Fruit fly (Drosophila melanogaster): ENCODE results near the gene Snx6.
A peak's percentile ranks its signal among the peaks of the same experiment; 100 is the strongest.

Snx6 gene

dm6 chr2L:8215259-8215929 is 5.1 kb downstream of the Snx6 start, which contains the start of gene CG8349:
Gene CG8349 (plus strand): TSS chr2L:8215915.
- no peak for TF ChIP-seq rn (GFP tag; IDR thresholded peaks at IDR 0.05)
- no peak for TF ChIP-seq CG34367 (tag; optimal IDR thresholded peaks at IDR 0.05)
- TF ChIP-seq EcR (GFP tag; optimal IDR thresholded peaks at IDR 0.05) = no peak
- TF ChIP-seq Ets98B (GFP tag; IDR thresholded peaks at IDR 0.05) = no peak
- TF ChIP-seq CG14655 (GFP tag; optimal IDR thresholded peaks at IDR 0.05) = no peak
- no peak for TF ChIP-seq CG4496 (GFP tag; IDR thresholded peaks at IDR 0.05)
- no peak for TF ChIP-seq fd96Ca (GFP tag; IDR thresholded peaks at IDR 0.05)
- no peak for TF ChIP-seq CG15710 (tag; optimal IDR thresholded peaks at IDR 0.05)
- TF ChIP-seq gl (tag; optimal IDR thresholded peaks at IDR 0.05) = no peak
- TF ChIP-seq CG17806 (tag; optimal IDR thresholded peaks at IDR 0.05) = no peak
- no peak for TF ChIP-seq CG9948 (tag; optimal IDR thresholded peaks at IDR 0.05)
- TF ChIP-seq D1 (tag; optimal IDR thresholded peaks at IDR 0.05) = no peak
- no peak for TF ChIP-seq CG12605 (GFP tag; IDR thresholded peaks at IDR 0.05)
- no peak for TF ChIP-seq CG8301 (tag; optimal IDR thresholded peaks at IDR 0.05)
- no peak for TF ChIP-seq CG8159 (tag; optimal IDR thresholded peaks at IDR 0.05)
- no peak for TF ChIP-seq Pif1A (GFP tag; optimal IDR thresholded peaks at IDR 0.05)

dm6 chr2L:8213987-8214386 is 6.6 kb downstream of the Snx6 start, which contains the start of gene CG8353:
Gene CG8353 (plus strand): TSS chr2L:8214045.
- TF ChIP-seq CG9948 (tag; optimal IDR thresholded peaks at IDR 0.05) (no peak), Pif1A (GFP tag; optimal IDR thresholded peaks at IDR 0.05) (no peak), CG34367 (tag; optimal IDR thresholded peaks at IDR 0.05) (no peak), CG15710 (tag; optimal IDR thresholded peaks at IDR 0.05) (no peak), CG12605 (GFP tag; IDR thresholded peaks at IDR 0.05) (no peak), CG17806 (tag; optimal IDR thresholded peaks at IDR 0.05) (no peak), CG8301 (tag; optimal IDR thresholded peaks at IDR 0.05) (no peak), Pif1B (GFP tag; optimal IDR thresholded peaks at IDR 0.05) (no peak), gl (tag; optimal IDR thresholded peaks at IDR 0.05) (no peak), CG32121 (GFP tag; IDR thresholded peaks at IDR 0.05) (peak; percentile 43; the same call in 1 of the 2 replicates), CG10348 (GFP tag; IDR thresholded peaks at IDR 0.05) (no peak), CG14655 (GFP tag; optimal IDR thresholded peaks at IDR 0.05) (no peak), CG13204 (GFP tag; optimal IDR thresholded peaks at IDR 0.05) (no peak), EcR (GFP tag; optimal IDR thresholded peaks at IDR 0.05) (no peak), CG4496 (GFP tag; IDR thresholded peaks at IDR 0.05) (0 out of 3 replicates have a peak, but pooled peaks have one; percentile 32), rn (GFP tag; IDR thresholded peaks at IDR 0.05) (no peak)

DNA sequence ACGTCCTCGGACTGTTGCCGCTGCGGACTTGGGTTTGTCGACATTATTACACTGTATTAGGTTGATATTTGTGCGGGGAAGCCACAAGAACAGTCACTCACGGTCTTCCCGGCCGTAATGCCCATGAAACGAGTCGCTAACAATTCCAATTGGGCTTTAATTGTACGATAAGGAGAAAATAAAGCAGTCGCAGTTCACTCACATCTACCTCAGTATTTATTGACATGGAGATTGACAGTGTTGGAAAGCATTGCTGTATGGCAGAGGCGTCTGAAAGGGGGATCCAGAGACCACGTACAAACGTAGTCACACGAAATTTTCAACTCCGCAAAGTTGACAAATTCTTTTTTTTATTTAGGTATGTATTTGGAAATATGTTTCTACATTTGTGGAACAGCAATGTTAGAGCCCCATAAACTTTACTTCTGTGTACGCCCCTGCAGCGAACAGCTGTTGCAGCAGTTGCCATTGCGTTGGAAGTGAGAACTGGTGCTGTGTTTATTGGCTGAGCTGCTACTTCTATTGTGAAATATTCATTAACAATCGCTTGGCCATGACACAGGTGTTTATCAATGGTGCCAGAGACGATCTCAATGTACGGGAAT is 7.8 kb downstream of the Snx6 start, which contains the start of the genes CG8372 and CG8360:
CG8372 (minus strand) TSS at position 237 of the 605 bp plus-strand sequence.
CG8360 (plus strand) TSS at position 294 of the 605 bp plus-strand sequence.
- TF ChIP-seq CG12605 (GFP tag; IDR thresholded peaks at IDR 0.05) (peak; percentile 98), CG14655 (GFP tag; optimal IDR thresholded peaks at IDR 0.05) (peak; percentile 99), Snoo (tag; optimal IDR thresholded peaks at IDR 0.05) (peak; percentile 99), rn (GFP tag; IDR thresholded peaks at IDR 0.05) (peak; percentile 99), CG32121 (GFP tag; IDR thresholded peaks at IDR 0.05) (peak; percentile 99), CG34367 (tag; optimal IDR thresholded peaks at IDR 0.05) (peak; percentile 98), CG13204 (GFP tag; optimal IDR thresholded peaks at IDR 0.05) (no peak), D1 (tag; optimal IDR thresholded peaks at IDR 0.05) (no peak), CG10348 (GFP tag; IDR thresholded peaks at IDR 0.05) (peak; percentile 96), EcR (GFP tag; optimal IDR thresholded peaks at IDR 0.05) (peak; percentile 89), Pif1B (GFP tag; optimal IDR thresholded peaks at IDR 0.05) (peak; percentile 99), CG17806 (tag; optimal IDR thresholded peaks at IDR 0.05) (peak; percentile 99), Pif1A (GFP tag; optimal IDR thresholded peaks at IDR 0.05) (peak; percentile 99), gl (tag; optimal IDR thresholded peaks at IDR 0.05) (peak; percentile 98), CG8301 (tag; optimal IDR thresholded peaks at IDR 0.05) (peak; percentile 99), CG9948 (tag; optimal IDR thresholded peaks at IDR 0.05) (peak; percentile 98), CG4496 (GFP tag; IDR thresholded peaks at IDR 0.05) (peak; percentile 100), CG15710 (tag; optimal IDR thresholded peaks at IDR 0.05) (peak; percentile 99), Ets98B (GFP tag; IDR thresholded peaks at IDR 0.05) (peak; percentile 99), fd96Ca (GFP tag; IDR thresholded peaks at IDR 0.05) (peak; percentile 100), CG8159 (tag; optimal IDR thresholded peaks at IDR 0.05) (peak; percentile 99)

dm6 chr2L:8211070-8211469 is 9.5 kb downstream of the Snx6 start, which contains the start of gene Ssb-c31a:
Gene Ssb-c31a (plus strand): TSS chr2L:8211347.
- TF ChIP-seq CG13204 (GFP tag; optimal IDR thresholded peaks at IDR 0.05) (no peak), fd96Ca (GFP tag; IDR thresholded peaks at IDR 0.05) (no peak), CG10348 (GFP tag; IDR thresholded peaks at IDR 0.05) (no peak), CG15710 (tag; optimal IDR thresholded peaks at IDR 0.05) (peak; percentile 28), EcR (GFP tag; optimal IDR thresholded peaks at IDR 0.05) (peak; percentile 14), CG9948 (tag; optimal IDR thresholded peaks at IDR 0.05) (no peak), Pif1B (GFP tag; optimal IDR thresholded peaks at IDR 0.05) (peak; percentile 30), Pif1A (GFP tag; optimal IDR thresholded peaks at IDR 0.05) (peak; percentile 48), Ets98B (GFP tag; IDR thresholded peaks at IDR 0.05) (no peak), CG14655 (GFP tag; optimal IDR thresholded peaks at IDR 0.05) (peak; percentile 14), CG8159 (tag; optimal IDR thresholded peaks at IDR 0.05) (peak; percentile 43), gl (tag; optimal IDR thresholded peaks at IDR 0.05) (no peak), D1 (tag; optimal IDR thresholded peaks at IDR 0.05) (no peak), CG4496 (GFP tag; IDR thresholded peaks at IDR 0.05) (0 out of 3 replicates have a peak, but pooled peaks have one; percentile 3), CG12605 (GFP tag; IDR thresholded peaks at IDR 0.05) (no peak), CG8301 (tag; optimal IDR thresholded peaks at IDR 0.05) (no peak), Snoo (tag; optimal IDR thresholded peaks at IDR 0.05) (no peak), rn (GFP tag; IDR thresholded peaks at IDR 0.05) (no peak), CG32121 (GFP tag; IDR thresholded peaks at IDR 0.05) (no peak; the same call in 1 of the 2 replicates), CG17806 (tag; optimal IDR thresholded peaks at IDR 0.05) (peak; percentile 9), CG34367 (tag; optimal IDR thresholded peaks at IDR 0.05) (no peak)
